Worm (Caenorhabditis elegans) whole organism, L4 larva: ENCODE measurements around the gene odr-2.
A peak's percentile ranks its signal among the peaks of the same experiment; 100 is the strongest.

Experiments used
- F37D6.2 ChIP-seq: sonication (generic microtip); optimal IDR thresholded peaks from 2 replicates; lab custom pipeline; 2016; ENCODE audit warnings: mild to moderate bottlenecking, missing genetic modification characterization, missing compliant biosample characterization
- T20F7.1 ChIP-seq: fragments of 200-800 bp; sonication (Bioruptor generic); optimal IDR thresholded peaks from 2 replicates; lab custom pipeline; 2018; ENCODE audit warnings: mild to moderate bottlenecking, missing genetic modification characterization, missing compliant biosample characterization
- daf-16 ChIP-seq, 3 experiments: sonication (generic microtip); optimal IDR thresholded peaks; 2 replicates each; lab custom pipeline; 2016 to 2017; ENCODE audit warnings: missing genetic modification characterization in 3 of 3, missing genetic modification reagents in 3 of 3, mild to moderate bottlenecking in 2 of 3, missing compliant biosample characterization in 2 of 3, missing biosample characterization in 1 of 3, moderate library complexity in 1 of 3
- dmd-6 ChIP-seq: fragments of 200-800 bp; sonication (Bioruptor generic); IDR thresholded peaks from 2 replicates; pipeline ENCODE4 v1.3.6; 2022; ENCODE audit warnings: missing genetic modification reagents, missing genetic modification characterization, missing compliant biosample characterization
- dpl-1 ChIP-seq: fragments of 150-350 bp; optimal IDR thresholded peaks from 2 replicates; lab custom pipeline; 2014; ENCODE audit warnings: missing biosample characterization, missing genetic modification reagents, missing genetic modification characterization
- dve-1 ChIP-seq: sonication (generic microtip); optimal IDR thresholded peaks from 2 replicates; lab custom pipeline; 2017; ENCODE audit warnings: antibody characterized with exemption, mild to moderate bottlenecking, missing genetic modification characterization, missing compliant biosample characterization; ENCODE audit not compliant: insufficient read depth
- egl-43 ChIP-seq: fragments of 200-800 bp; sonication (Bioruptor generic); IDR thresholded peaks from 2 replicates; pipeline ENCODE4 v1.3.6; 2022; ENCODE audit warnings: missing genetic modification reagents, missing genetic modification characterization, missing compliant biosample characterization
- fos-1 ChIP-seq: fragments of 150-350 bp; optimal IDR thresholded peaks from 2 replicates; lab custom pipeline; 2014; ENCODE audit warnings: missing biosample characterization, missing genetic modification characterization
- hif-1 ChIP-seq, 2 experiments: sonication (generic microtip); optimal IDR thresholded peaks; 2 replicates each; lab custom pipeline; 2016 to 2017; ENCODE audit warnings: missing compliant biosample characterization in 2 of 2, missing genetic modification characterization in 2 of 2, missing genetic modification reagents in 2 of 2, missing genotype in 2 of 2, mild to moderate bottlenecking in 1 of 2
- hlh-11 ChIP-seq: fragments of 200-800 bp; sonication (Bioruptor generic); optimal IDR thresholded peaks from 2 replicates; lab custom pipeline; 2018; ENCODE audit warnings: mild to moderate bottlenecking, missing genetic modification characterization, missing compliant biosample characterization
- lim-7 ChIP-seq: fragments of 200-800 bp; sonication (Bioruptor generic); IDR thresholded peaks from 2 replicates; pipeline ENCODE4 v1.3.6; 2022; ENCODE audit warnings: missing genetic modification characterization, missing compliant biosample characterization
- lin-1 ChIP-seq: fragments of 200-800 bp; sonication (Bioruptor generic); IDR thresholded peaks from 2 replicates; pipeline ENCODE4 v1.3.6; 2022; ENCODE audit warnings: missing genetic modification reagents, missing genetic modification characterization, missing compliant biosample characterization
- lin-38 ChIP-seq: fragments of 200-800 bp; sonication (Bioruptor generic); IDR thresholded peaks from 2 replicates; pipeline ENCODE4 v1.3.6; 2022; ENCODE audit warnings: missing genetic modification reagents, missing genetic modification characterization, missing compliant biosample characterization
- lir-3 ChIP-seq: sonication (generic microtip); optimal IDR thresholded peaks from 2 replicates; lab custom pipeline; 2016; ENCODE audit warnings: mild to moderate bottlenecking, missing genetic modification characterization, missing compliant biosample characterization
- madf-5 ChIP-seq, 2 experiments: fragments of 200-800 bp; sonication (Bioruptor generic); IDR thresholded peaks; 2 replicates each; pipeline ENCODE4 v1.3.6; 2022; ENCODE audit warnings: missing compliant biosample characterization in 2 of 2, missing genetic modification characterization in 2 of 2
- madf-9 ChIP-seq: fragments of 200-800 bp; sonication (Bioruptor generic); conservative IDR thresholded peaks from 2 replicates; pipeline ENCODE4 v1.3.6; 2022; ENCODE audit warnings: missing genetic modification reagents, missing genetic modification characterization, missing compliant biosample characterization
- mes-2 ChIP-seq: sonication (generic microtip); optimal IDR thresholded peaks from 2 replicates; lab custom pipeline; 2016; ENCODE audit warnings: missing genotype, mild to moderate bottlenecking, missing genetic modification characterization, missing compliant biosample characterization; ENCODE audit not compliant: poor library complexity, severe bottlenecking
- mxl-3 ChIP-seq: fragments of 200-800 bp; sonication (Bioruptor generic); optimal IDR thresholded peaks from 2 replicates; lab custom pipeline; 2018; ENCODE audit warnings: mild to moderate bottlenecking, missing genetic modification characterization, missing compliant biosample characterization
- nhr-102 ChIP-seq: sonication (generic microtip); optimal IDR thresholded peaks from 2 replicates; lab custom pipeline; 2016; ENCODE audit warnings: mild to moderate bottlenecking, missing genetic modification characterization, moderate library complexity, missing compliant biosample characterization
- nhr-11 ChIP-seq: fragments of 150-350 bp; optimal IDR thresholded peaks from 2 replicates; lab custom pipeline; 2014; ENCODE audit warnings: missing biosample characterization, missing genetic modification characterization
- nhr-28 ChIP-seq: fragments of 150-350 bp; optimal IDR thresholded peaks from 2 replicates; lab custom pipeline; 2014; ENCODE audit warnings: missing biosample characterization, missing genetic modification characterization
- nhr-42 ChIP-seq: fragments of 200-800 bp; sonication (Bioruptor generic); IDR thresholded peaks from 2 replicates; pipeline ENCODE4 v1.3.6; 2022; ENCODE audit warnings: missing genetic modification characterization, missing compliant biosample characterization
- nhr-48 ChIP-seq: sonication (generic microtip); optimal IDR thresholded peaks from 2 replicates; lab custom pipeline; 2016; ENCODE audit warnings: mild to moderate bottlenecking, missing genetic modification characterization, missing compliant biosample characterization
- nhr-6 ChIP-seq: fragments of 150-350 bp; optimal IDR thresholded peaks from 2 replicates; lab custom pipeline; 2014; ENCODE audit warnings: missing biosample characterization, missing genetic modification characterization
- nhr-77 ChIP-seq: fragments of 150-350 bp; optimal IDR thresholded peaks from 2 replicates; lab custom pipeline; 2014; ENCODE audit warnings: missing biosample characterization, missing genetic modification characterization
- php-3 ChIP-seq: fragments of 200-800 bp; sonication (Bioruptor generic); IDR thresholded peaks from 2 replicates; pipeline ENCODE4 v1.3.6; 2022; ENCODE audit warnings: missing genetic modification reagents, missing genetic modification characterization, missing compliant biosample characterization
- pqm-1 ChIP-seq: sonication (generic microtip); optimal IDR thresholded peaks from 2 replicates; lab custom pipeline; 2017; ENCODE audit warnings: missing biosample characterization, missing genetic modification characterization
- saeg-2 ChIP-seq: fragments of 200-800 bp; sonication (Bioruptor generic); IDR thresholded peaks from 2 replicates; pipeline ENCODE4 v1.3.6; 2022; ENCODE audit warnings: missing genetic modification reagents, missing genetic modification characterization, missing compliant biosample characterization
- set-16 ChIP-seq: fragments of 200-800 bp; sonication (Bioruptor generic); IDR thresholded peaks from 2 replicates; pipeline ENCODE4 v1.3.6; 2022; ENCODE audit warnings: missing genetic modification reagents, missing genetic modification characterization, missing compliant biosample characterization
- snpc-1.2 ChIP-seq: fragments of 200-800 bp; sonication (Bioruptor generic); IDR thresholded peaks from 2 replicates; pipeline ENCODE4 v1.3.6; 2022; ENCODE audit warnings: missing genetic modification reagents, missing genetic modification characterization, missing compliant biosample characterization
- spr-1 ChIP-seq: sonication (generic microtip); optimal IDR thresholded peaks from 2 replicates; lab custom pipeline; 2016; ENCODE audit warnings: mild to moderate bottlenecking, missing genetic modification characterization, missing compliant biosample characterization
- unc-62 ChIP-seq, 3 experiments: fragments of 150-350 bp in 1 of 3; sonication (generic microtip); optimal IDR thresholded peaks in 2 of 3; peaks in 1 of 3; 1 replicate in 1 of 3; 2 replicates in 2 of 3; lab custom pipeline; 2014 to 2017; ENCODE audit warnings: missing biosample characterization in 3 of 3, missing genetic modification characterization in 3 of 3, missing genetic modification reagents in 3 of 3, missing genotype in 1 of 3
- vab-7 ChIP-seq: fragments of 200-800 bp; sonication (Bioruptor generic); IDR thresholded peaks from 2 replicates; pipeline ENCODE4 v1.3.6; 2022; ENCODE audit warnings: missing genetic modification reagents, missing genetic modification characterization, missing compliant biosample characterization
- zfp-2 ChIP-seq: sonication (generic microtip); optimal IDR thresholded peaks from 2 replicates; lab custom pipeline; 2016; ENCODE audit warnings: mild to moderate bottlenecking, missing genetic modification characterization, missing compliant biosample characterization
- zip-11 ChIP-seq: fragments of 200-800 bp; sonication (Bioruptor generic); IDR thresholded peaks from 2 replicates; pipeline ENCODE4 v1.3.6; 2022; ENCODE audit warnings: missing genetic modification characterization, missing compliant biosample characterization
- ztf-7 ChIP-seq: fragments of 150-350 bp; optimal IDR thresholded peaks from 2 replicates; lab custom pipeline; 2014; ENCODE audit warnings: missing biosample characterization, missing genetic modification characterization

odr-2 gene

ce11 chrV:7068861-7069260 lies 34.5 kb upstream of the odr-2 start:
- TF ChIP-seq lir-3 (tag; lab: Kevin White, UChicago): no peak
- TF ChIP-seq unc-62 (GFP tag; optimal IDR thresholded peaks at IDR 0.05 in 1 of 2; lab: Kevin White, UChicago): peak in 1 of 2 experiments; percentile 59
- no peak for TF ChIP-seq unc-62 (tag; optimal IDR thresholded peaks at IDR 0.05; lab: Kevin White, UChicago)
- TF ChIP-seq nhr-11 (tag; lab: Kevin White, UChicago): no peak

- TF ChIP-seq snpc-1.2 (GFP tag; lab: Robert Waterston, UW): 0 out of 2 replicates have a peak, but pooled peaks have one; percentile 11
- 0 out of 2 replicates have a peak, but pooled peaks have one; percentile 30 for TF ChIP-seq egl-43
- peak; percentile 9 for TF ChIP-seq mes-2
- TF ChIP-seq lim-7 (GFP tag; lab: Robert Waterston, UW): 0 out of 2 replicates have a peak, but pooled peaks have one; percentile 54
- TF ChIP-seq vab-7 (GFP tag; lab: Robert Waterston, UW): no peak
- TF ChIP-seq spr-1 (tag; lab: Kevin White, UChicago): no peak
- 0 out of 4 replicates have a peak, but pooled peaks of 1 of the 2 experiments have one; percentile 29 for TF ChIP-seq madf-5 (GFP tag; IDR thresholded peaks at IDR 0.05; lab: Robert Waterston, UW)
- TF ChIP-seq set-16 (GFP tag; lab: Robert Waterston, UW): no peak
- TF ChIP-seq php-3: no peak
- no peak for TF ChIP-seq saeg-2 (GFP tag; lab: Robert Waterston, UW)
- TF ChIP-seq, all 104 proteins: peak for 5
Measured at ce11 chrV:7069605-7070004, 33.7 kb upstream of the odr-2 start.

- TF ChIP-seq lin-38 (GFP tag; lab: Robert Waterston, UW) (no peak), madf-5 (GFP tag; IDR thresholded peaks at IDR 0.05; lab: Robert Waterston, UW) (no peak), nhr-77 (tag; lab: Kevin White, UChicago) (no peak), mes-2 (no peak), zfp-2 (no peak), F37D6.2 (tag; lab: Kevin White, UChicago) (no peak), nhr-48 (tag; lab: Kevin White, UChicago) (no peak), fos-1 (tag; lab: Kevin White, UChicago) (no peak), nhr-6 (tag; lab: Kevin White, UChicago) (no peak), snpc-1.2 (GFP tag; lab: Robert Waterston, UW) (no peak), hif-1 (tag; optimal IDR thresholded peaks at IDR 0.05; lab: Kevin White, UChicago) (no peak), mxl-3 (GFP tag; lab: Kevin White, UChicago) (no peak), ztf-7 (tag; lab: Kevin White, UChicago) (no peak), nhr-102 (tag; lab: Kevin White, UChicago) (no peak)
Measured at ce11 chrV:7072309-7072708, 31.0 kb upstream of the odr-2 start, which contains the start of gene F27B10.1. F27B10.1 (plus strand) TSS chrV:7072609.

- TF ChIP-seq dpl-1 (GFP tag; lab: Kevin White, UChicago): no peak
- peak; percentile 5 for TF ChIP-seq nhr-102 (tag; lab: Kevin White, UChicago)
- TF ChIP-seq T20F7.1 (GFP tag; lab: Kevin White, UChicago): no peak
- TF ChIP-seq dmd-6 (GFP tag; lab: Robert Waterston, UW): peak; percentile 43
- TF ChIP-seq nhr-77 (tag; lab: Kevin White, UChicago): peak; percentile 13
- peak; percentile 61 for TF ChIP-seq hlh-11 (tag; lab: Kevin White, UChicago)
- peak; percentile 75 for TF ChIP-seq nhr-28 (tag; lab: Kevin White, UChicago)
- TF ChIP-seq dve-1 (tag; lab: Kevin White, UChicago): peak; percentile 26
- 0 out of 2 replicates have a peak, but pooled peaks have one; percentile 18 for TF ChIP-seq lin-1 (GFP tag; lab: Robert Waterston, UW)
- TF ChIP-seq mxl-3 (GFP tag; lab: Kevin White, UChicago): peak; percentile 19
- TF ChIP-seq zip-11 (GFP tag; lab: Robert Waterston, UW): no peak
- peak; percentile 60 for TF ChIP-seq pqm-1
- no peak for TF ChIP-seq nhr-42 (GFP tag; lab: Robert Waterston, UW)
- no peak for TF ChIP-seq daf-16 (GFP tag; optimal IDR thresholded peaks at IDR 0.05; lab: Kevin White, UChicago)
- peak; percentile 51 for TF ChIP-seq daf-16 (tag; optimal IDR thresholded peaks at IDR 0.05; lab: Kevin White, UChicago)
- TF ChIP-seq madf-9 (GFP tag; lab: Robert Waterston, UW): no peak
- TF ChIP-seq mes-2: peak; percentile 18
Measured at ce11 chrV:7075646-7076045, 27.7 kb upstream of the odr-2 start, which contains the start of gene npa-1. npa-1 (plus strand) TSS chrV:7075787.
